Fruit fly (Drosophila melanogaster) whole organism, embryonic: Measurements from ENCODE around the gene CG10343.

ENCODE experiments used
- ATbp ChIP-seq: fragments of 200-800 bp; sonication (Bioruptor generic); optimal IDR thresholded peaks from 2 replicates; lab custom pipeline; 2017; ENCODE audit warnings: missing biosample characterization, mild to moderate bottlenecking, missing genetic modification characterization, missing genetic modification reagents
- Ada2b ChIP-seq: fragments of 200-800 bp; sonication (Bioruptor generic); IDR thresholded peaks from 2 replicates; pipeline ENCODE4 v1.3.6; 2022; ENCODE audit warnings: missing biosample characterization, missing genetic modification characterization
- Bgb ChIP-seq: fragments of 200-800 bp; sonication (Bioruptor generic); IDR thresholded peaks from 2 replicates; pipeline ENCODE4 v1.3.6; 2022; ENCODE audit warnings: missing biosample characterization, missing genetic modification characterization; ENCODE audit not compliant: partially characterized antibody
- C15 ChIP-seq: fragments of 200-800 bp; sonication (Bioruptor generic); IDR thresholded peaks from 3 replicates; pipeline ENCODE4 v1.3.6; 2022; ENCODE audit warnings: missing biosample characterization, missing genetic modification characterization
- CG10147 ChIP-seq: fragments of 200-800 bp; sonication (Bioruptor generic); optimal IDR thresholded peaks from 2 replicates; lab custom pipeline; 2019; ENCODE audit warnings: missing biosample characterization, mild to moderate bottlenecking, missing genetic modification characterization, moderate library complexity
- CG10654 ChIP-seq: fragments of 200-800 bp; sonication (Bioruptor generic); optimal IDR thresholded peaks from 2 replicates; lab custom pipeline; 2016; ENCODE audit warnings: missing biosample characterization, missing genetic modification characterization
- CG13123 ChIP-seq: fragments of 200-800 bp; sonication (Bioruptor generic); optimal IDR thresholded peaks from 2 replicates; lab custom pipeline; 2016; ENCODE audit warnings: missing biosample characterization, missing genetic modification characterization
- CG16813 ChIP-seq: fragments of 200-800 bp; sonication (Bioruptor generic); IDR thresholded peaks from 3 replicates; pipeline ENCODE4 v1.3.6; 2022; ENCODE audit warnings: missing biosample characterization, missing genetic modification characterization; ENCODE audit not compliant: partially characterized antibody
- CG18476 ChIP-seq: fragments of 200-800 bp; sonication (Bioruptor generic); optimal IDR thresholded peaks from 2 replicates; lab custom pipeline; 2016; ENCODE audit warnings: missing biosample characterization, mild to moderate bottlenecking, missing genetic modification characterization
- CG2116 ChIP-seq: fragments of 200-800 bp; sonication (Bioruptor generic); optimal IDR thresholded peaks from 3 replicates; lab custom pipeline; 2018; ENCODE audit warnings: missing biosample characterization, mild to moderate bottlenecking, missing genetic modification characterization
- CG3163 ChIP-seq: fragments of 200-800 bp; sonication (Bioruptor generic); optimal IDR thresholded peaks from 3 replicates; lab custom pipeline; 2016; ENCODE audit warnings: missing biosample characterization, missing genetic modification characterization
- CG42726 ChIP-seq: fragments of 200-800 bp; sonication (Bioruptor generic); IDR thresholded peaks from 2 replicates; pipeline ENCODE4 v1.3.6; 2022; ENCODE audit warnings: missing biosample characterization, missing genetic modification characterization; ENCODE audit not compliant: partially characterized antibody
- CG6254 ChIP-seq: fragments of 200-800 bp; sonication (Bioruptor generic); optimal IDR thresholded peaks from 3 replicates; lab custom pipeline; 2017; ENCODE audit warnings: mild to moderate bottlenecking, missing biosample characterization, missing genetic modification reagents, missing genetic modification characterization
- CG6813 ChIP-seq: fragments of 200-800 bp; sonication (Bioruptor generic); optimal IDR thresholded peaks from 2 replicates; lab custom pipeline; 2017; ENCODE audit warnings: missing biosample characterization, missing genetic modification characterization, mild to moderate bottlenecking, moderate library complexity, missing genetic modification reagents
- CG7786 ChIP-seq: fragments of 200-800 bp; sonication (Bioruptor generic); optimal IDR thresholded peaks from 2 replicates; lab custom pipeline; 2016; ENCODE audit warnings: missing biosample characterization, missing genetic modification characterization
- CG7839 ChIP-seq: fragments of 200-800 bp; sonication (Bioruptor generic); optimal IDR thresholded peaks from 3 replicates; lab custom pipeline; 2018; ENCODE audit warnings: missing biosample characterization, mild to moderate bottlenecking, missing genetic modification characterization, moderate library complexity
- CG7928 ChIP-seq: fragments of 200-800 bp; sonication (Bioruptor generic); optimal IDR thresholded peaks from 2 replicates; lab custom pipeline; 2017; ENCODE audit warnings: missing biosample characterization, mild to moderate bottlenecking, missing genetic modification characterization
- CG9876 ChIP-seq: fragments of 200-800 bp; sonication (Bioruptor generic); optimal IDR thresholded peaks from 2 replicates; lab custom pipeline; 2016; ENCODE audit warnings: missing biosample characterization, missing genetic modification characterization
- Dp ChIP-seq: fragments of 200-800 bp; sonication (Bioruptor generic); optimal IDR thresholded peaks from 2 replicates; lab custom pipeline; 2018; ENCODE audit warnings: missing biosample characterization, mild to moderate bottlenecking, missing genetic modification characterization, moderate library complexity
- Drgx ChIP-seq: fragments of 200-800 bp; sonication (Bioruptor generic); IDR thresholded peaks from 2 replicates; pipeline ENCODE4 v1.3.6; 2022; ENCODE audit warnings: missing biosample characterization, missing genetic modification characterization
- E2f1 ChIP-seq: fragments of 200-800 bp; sonication (Bioruptor generic); IDR thresholded peaks from 2 replicates; pipeline ENCODE4 v1.3.6; 2022; ENCODE audit warnings: missing biosample characterization, missing genetic modification characterization
- E2f2 ChIP-seq: fragments of 200-800 bp; sonication (Bioruptor generic); IDR thresholded peaks from 2 replicates; pipeline ENCODE4 v1.3.6; 2022; ENCODE audit warnings: missing biosample characterization, missing genetic modification characterization
- HmgZ ChIP-seq: fragments of 200-800 bp; sonication (Bioruptor generic); optimal IDR thresholded peaks from 2 replicates; lab custom pipeline; 2018; ENCODE audit warnings: missing biosample characterization, mild to moderate bottlenecking, missing genetic modification characterization
- Lhr ChIP-seq: fragments of 200-800 bp; sonication (Bioruptor generic); optimal IDR thresholded peaks from 3 replicates; lab custom pipeline; 2017; ENCODE audit warnings: mild to moderate bottlenecking, missing biosample characterization, missing genetic modification reagents, missing genetic modification characterization
- Med ChIP-seq: fragments of 200-800 bp; sonication (Bioruptor generic); peaks from one replicate; lab custom pipeline; 2016; ENCODE audit warnings: missing biosample characterization, missing genetic modification characterization, mild to moderate bottlenecking, inconsistent platforms, moderate library complexity
- Meics ChIP-seq: fragments of 200-800 bp; sonication (Bioruptor generic); optimal IDR thresholded peaks from 2 replicates; lab custom pipeline; 2017; ENCODE audit warnings: missing biosample characterization, mild to moderate bottlenecking, missing genetic modification characterization
- Myb ChIP-seq: fragments of 200-800 bp; sonication (Bioruptor generic); optimal IDR thresholded peaks from 2 replicates; lab custom pipeline; 2016; ENCODE audit warnings: missing biosample characterization, missing genetic modification characterization
- Nf-YB ChIP-seq: fragments of 200-800 bp; sonication (Bioruptor generic); optimal IDR thresholded peaks from 3 replicates; lab custom pipeline; 2019; ENCODE audit warnings: missing biosample characterization, mild to moderate bottlenecking, missing genetic modification characterization, moderate library complexity
- Pdp1 ChIP-seq, 2 experiments: fragments of 200-800 bp; sonication (Bioruptor generic); optimal IDR thresholded peaks; 3 replicates each; lab custom pipeline; 2016; ENCODE audit warnings: missing biosample characterization in 2 of 2, missing genetic modification characterization in 2 of 2, mild to moderate bottlenecking in 1 of 2, moderate library complexity in 1 of 2
- Trl ChIP-seq, 3 experiments: fragments of >200 bp in 2 of 3; fragments of 200-800 bp in 1 of 3; sonication (Bioruptor generic) in 1 of 3; optimal IDR thresholded peaks; 2 replicates in 1 of 3; 3 replicates in 2 of 3; lab custom pipeline; 2016 to 2017; ENCODE audit warnings: missing biosample characterization in 1 of 3, missing genetic modification characterization in 1 of 3
- Xrp1 ChIP-seq: fragments of 200-800 bp; sonication (Bioruptor generic); IDR thresholded peaks from 2 replicates; pipeline ENCODE4 v1.3.6; 2022; ENCODE audit warnings: missing biosample characterization, missing genetic modification characterization
- amos ChIP-seq: fragments of 200-800 bp; sonication (Bioruptor generic); IDR thresholded peaks from 2 replicates; pipeline ENCODE4 v1.3.6; 2022; ENCODE audit warnings: missing biosample characterization, missing genetic modification characterization; ENCODE audit not compliant: partially characterized antibody
- cwo ChIP-seq: fragments of 200-800 bp; sonication (Bioruptor generic); optimal IDR thresholded peaks from 3 replicates; lab custom pipeline; 2017; ENCODE audit warnings: missing biosample characterization, missing genetic modification characterization, mild to moderate bottlenecking, moderate library complexity, missing genetic modification reagents
- ems ChIP-seq: fragments of 200-800 bp; sonication (Bioruptor generic); optimal IDR thresholded peaks from 3 replicates; lab custom pipeline; 2016; ENCODE audit warnings: missing biosample characterization, missing genetic modification characterization
- gfzf ChIP-seq: fragments of 200-800 bp; sonication (Bioruptor generic); optimal IDR thresholded peaks from 2 replicates; lab custom pipeline; 2016; ENCODE audit warnings: missing biosample characterization, mild to moderate bottlenecking, missing genetic modification characterization, moderate library complexity
- knrl ChIP-seq: fragments of 200-800 bp; sonication (Bioruptor generic); IDR thresholded peaks from 3 replicates; pipeline ENCODE4 v1.3.6; 2022; ENCODE audit warnings: missing biosample characterization, missing genetic modification characterization; ENCODE audit not compliant: partially characterized antibody
- peb ChIP-seq: fragments of 200-800 bp; sonication (Bioruptor generic); IDR thresholded peaks from 2 replicates; pipeline ENCODE4 v1.3.6; 2022; ENCODE audit warnings: missing biosample characterization, missing genetic modification characterization
- prd ChIP-seq, 3 experiments: fragments of >200 bp in 2 of 3; fragments of 200-800 bp in 1 of 3; sonication (Bioruptor generic) in 1 of 3; optimal IDR thresholded peaks in 2 of 3; IDR thresholded peaks in 1 of 3; 2 replicates in 2 of 3; 3 replicates in 1 of 3; pipeline versions ENCODE4 v1.3.6 to Lab custom; 2017 to 2022; ENCODE audit warnings: missing biosample characterization in 1 of 3, missing genetic modification characterization in 1 of 3
- psq ChIP-seq: fragments of 200-800 bp; sonication (Bioruptor generic); optimal IDR thresholded peaks from 2 replicates; lab custom pipeline; 2017; ENCODE audit warnings: missing biosample characterization, missing genetic modification characterization
- row ChIP-seq: fragments of 200-800 bp; sonication (Bioruptor generic); IDR thresholded peaks from 3 replicates; pipeline ENCODE4 v1.3.6; 2022; ENCODE audit warnings: missing biosample characterization, missing genetic modification characterization
- schlank ChIP-seq: fragments of 200-800 bp; sonication (Bioruptor generic); optimal IDR thresholded peaks from 2 replicates; lab custom pipeline; 2018; ENCODE audit warnings: missing biosample characterization, mild to moderate bottlenecking, missing genetic modification characterization
- sens ChIP-seq: fragments of 200-800 bp; sonication (Bioruptor generic); peaks from one replicate; lab custom pipeline; 2016; ENCODE audit warnings: missing biosample characterization, missing genetic modification characterization
- stwl ChIP-seq: fragments of 200-800 bp; sonication (Bioruptor generic); optimal IDR thresholded peaks from 3 replicates; lab custom pipeline; 2018; ENCODE audit warnings: missing biosample characterization, mild to moderate bottlenecking, missing genetic modification characterization, moderate library complexity
- zf30C ChIP-seq: fragments of 200-800 bp; sonication (Bioruptor generic); optimal IDR thresholded peaks from 3 replicates; lab custom pipeline; 2018; ENCODE audit warnings: missing biosample characterization, mild to moderate bottlenecking, missing genetic modification characterization

Gene CG10343

DNA sequence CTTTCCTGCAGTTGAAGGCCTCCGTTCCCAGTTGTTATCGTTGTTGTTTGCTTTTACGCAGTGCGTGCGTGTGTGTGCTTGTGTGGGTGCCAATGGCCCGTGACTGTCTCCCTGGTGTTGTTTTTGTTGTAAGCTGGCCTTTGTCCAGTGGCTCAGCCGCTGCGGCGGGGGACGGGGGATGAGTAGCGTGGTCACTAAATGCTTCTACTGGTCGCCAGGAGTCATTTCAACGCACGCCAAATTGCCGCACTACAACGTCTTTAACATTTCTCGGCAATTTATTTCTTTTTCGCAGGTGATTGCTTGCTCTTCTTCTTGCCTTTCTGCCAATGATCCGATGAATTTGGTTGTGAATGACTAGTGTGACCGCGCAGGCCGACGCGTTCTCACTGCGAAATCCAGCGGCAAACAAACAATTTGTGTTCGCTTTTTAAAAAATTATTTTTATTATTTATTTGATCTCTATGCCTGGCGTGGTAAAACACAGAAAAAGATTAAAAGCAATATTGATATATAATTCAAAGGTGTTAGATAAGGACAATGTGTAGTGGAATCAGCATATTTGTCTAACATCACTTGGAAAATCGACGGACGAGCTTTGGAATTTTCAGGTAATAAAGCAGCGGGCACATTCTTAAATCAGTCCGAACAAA lies 5.1 kb downstream of the CG10343 start, which contains the start of the genes Faf2 and Grip71 (continued):
- peak; percentile 76 for TF ChIP-seq ATbp
- peak; percentile 44 for TF ChIP-seq schlank (tag; lab: Kevin White, UChicago)
- peak; percentile 74 for TF ChIP-seq stwl
- peak; percentile 87 for TF ChIP-seq peb (GFP tag; lab: Robert Waterston, UW)
- TF ChIP-seq, all 482 proteins: peak for 424

DNA sequence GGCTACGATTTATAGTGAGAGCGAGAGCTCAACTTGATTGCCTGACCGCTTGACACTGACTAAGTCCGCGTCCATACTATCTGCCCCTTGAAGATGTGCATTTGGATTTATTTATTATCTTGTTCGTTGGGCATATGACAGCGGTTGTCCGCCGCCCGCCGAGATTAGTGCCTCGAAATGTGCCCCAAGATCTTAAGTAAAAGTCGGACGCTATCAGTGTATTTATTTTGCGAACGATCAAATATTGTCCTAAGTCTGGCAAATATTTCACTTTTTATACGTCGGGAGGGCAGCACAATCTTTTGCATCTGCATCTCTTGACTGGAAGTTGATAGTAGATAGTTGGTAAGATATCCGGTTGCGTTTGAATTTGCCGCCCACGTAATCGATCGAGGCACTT lies 10.4 kb downstream of the CG10343 start, which contains the start of gene Irk3:
Gene Irk3, minus strand, starts transcription at position 63 of the 400 bp plus-strand sequence.
- TF ChIP-seq Xrp1 (GFP tag; lab: Robert Waterston, UW) (no peak), CG6813 (peak; percentile 5), Med (peak; percentile 74)

DNA sequence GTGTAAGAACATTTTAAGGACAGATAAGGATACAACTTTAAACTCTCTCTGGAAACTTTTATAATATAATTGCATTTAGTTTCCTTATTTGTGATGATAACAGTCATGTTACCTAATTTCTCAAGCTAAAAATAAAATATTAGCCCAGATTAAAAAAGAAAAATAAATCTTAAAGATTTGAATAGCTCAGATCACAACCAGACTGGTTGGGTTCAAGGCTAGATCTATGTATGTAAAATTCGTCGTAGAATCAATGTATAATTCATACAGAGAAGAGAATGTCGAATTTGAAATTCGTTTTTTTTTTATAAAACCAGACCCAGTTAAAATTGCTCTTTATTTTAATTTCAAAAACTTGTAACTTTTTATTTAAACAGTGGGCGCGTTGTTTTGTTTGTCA lies 10.8 kb downstream of the CG10343 start:
- TF ChIP-seq sens (GFP tag; lab: Kevin White, UChicago) (peak; percentile 84), CG7786 (no peak), Dp (peak; percentile 75), Bgb (GFP tag; lab: Robert Waterston, UW) (peak; percentile 47; the same call in 1 of the 2 replicates), amos (GFP tag; lab: Robert Waterston, UW) (peak; percentile 60; the same call in 1 of the 2 replicates), CG18476 (GFP tag; lab: Kevin White, UChicago) (no peak), Pdp1 (GFP tag; optimal IDR thresholded peaks at IDR 0.05; lab: Kevin White, UChicago) (peak in 1 of 2 experiments; percentile 6), CG6254 (GFP tag; lab: Kevin White, UChicago) (no peak), Myb (GFP tag; lab: Kevin White, UChicago) (peak; percentile 58), CG9876 (GFP tag; lab: Kevin White, UChicago) (no peak), Trl (optimal IDR thresholded peaks at IDR 0.05; lab: Kevin White, UChicago) (no peak), Trl (GFP tag; optimal IDR thresholded peaks at IDR 0.05; lab: Kevin White, UChicago) (no peak), Xrp1 (GFP tag; lab: Robert Waterston, UW) (no peak), CG42726 (GFP tag; lab: Robert Waterston, UW) (peak; percentile 33; the same call in 1 of the 2 replicates), Meics (GFP tag; lab: Kevin White, UChicago) (no peak), C15 (no peak), E2f2 (GFP tag; lab: Robert Waterston, UW) (peak; percentile 81), HmgZ (peak; percentile 12), CG3163 (no peak), E2f1 (GFP tag; lab: Robert Waterston, UW) (no peak), CG2116 (GFP tag; lab: Kevin White, UChicago) (peak; percentile 8), ems (no peak), Nf-YB (GFP tag; lab: Kevin White, UChicago) (no peak), prd (optimal IDR thresholded peaks at IDR 0.05; lab: Kevin White, UChicago) (no peak), prd (GFP tag; IDR thresholded peaks at IDR 0.05; lab: Robert Waterston, UW) (no peak), Ada2b (GFP tag; lab: Robert Waterston, UW) (no peak), Lhr (GFP tag; lab: Kevin White, UChicago) (peak; percentile 49), CG13123 (GFP tag; lab: Kevin White, UChicago) (no peak), row (GFP tag; lab: Robert Waterston, UW) (no peak), psq (GFP tag; lab: Kevin White, UChicago) (no peak), knrl (0 out of 3 replicates have a peak, but pooled peaks have one; percentile 37), CG7928 (GFP tag; lab: Kevin White, UChicago) (no peak), CG10147 (GFP tag; lab: Kevin White, UChicago) (no peak), cwo (GFP tag; lab: Kevin White, UChicago) (no peak), CG10654 (GFP tag; lab: Kevin White, UChicago) (no peak), zf30C (GFP tag; lab: Kevin White, UChicago) (no peak), CG16813 (peak; percentile 52), Drgx (no peak), CG7839 (no peak), gfzf (GFP tag; lab: Kevin White, UChicago) (peak; percentile 10)
